Worm (Caenorhabditis elegans): ENCODE measurements around the gene gst-33.
A peak's percentile ranks its signal among the peaks of the same experiment; 100 is the strongest.

Gene gst-33

ce11 chrV:3486857-3487256, 18.5 kb upstream of the gst-33 start, which contains the start of gene srbc-32:
TSS of gene srbc-32 (minus strand) at chrV:3486957.
- TF ChIP-seq sea-2 (GFP tag; optimal IDR thresholded peaks at IDR 0.05), result no peak

DNA sequence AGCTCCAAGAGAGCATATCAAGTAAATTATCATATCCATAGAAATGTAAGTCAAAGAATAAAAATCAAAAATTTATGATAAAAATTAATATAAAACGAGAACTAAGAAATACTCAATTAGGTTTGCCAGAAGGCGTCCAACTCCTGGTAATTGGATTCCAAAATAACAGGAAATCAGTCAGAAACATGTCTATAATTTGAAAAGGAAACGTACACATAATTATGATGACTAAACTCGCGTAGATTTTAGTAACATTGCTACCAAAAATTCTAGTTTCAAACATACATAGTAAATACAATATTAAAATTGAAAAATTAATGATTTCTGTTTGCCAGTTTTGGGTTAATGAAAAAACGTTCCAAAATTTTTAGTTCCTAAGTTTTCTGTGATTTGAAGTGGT, 16.3 kb upstream of the gst-33 start, which contains the start of gene srbc-33:
Gene srbc-33, minus strand, starts transcription at position 101 of the 400 bp plus-strand sequence.
- TF ChIP-seq ceh-16 (tag; optimal IDR thresholded peaks at IDR 0.05) (no peak), lin-15B (tag; optimal IDR thresholded peaks at IDR 0.05) (no peak), mml-1 (tag; optimal IDR thresholded peaks at IDR 0.05) (no peak), hmg-11 (tag; optimal IDR thresholded peaks at IDR 0.05) (no peak), nhr-43 (tag; optimal IDR thresholded peaks at IDR 0.05; ENCODE audit: poor library complexity, severe bottlenecking) (no peak), ceh-28 (tag; optimal IDR thresholded peaks at IDR 0.05) (no peak), zag-1 (tag; optimal IDR thresholded peaks at IDR 0.05) (no peak), lsy-12 (tag; optimal IDR thresholded peaks at IDR 0.05) (no peak), elt-3 (tag; optimal IDR thresholded peaks at IDR 0.05) (no peak), aly-2 (tag; optimal IDR thresholded peaks at IDR 0.05) (no peak)

ce11 chrV:3482550-3483002, 14.2 kb upstream of the gst-33 start, which contains the start of gene lys-7:
TSS of gene lys-7 (minus strand) at chrV:3482600.
- TF ChIP-seq lin-15B (tag; optimal IDR thresholded peaks at IDR 0.05), result no peak
- peak; percentile 67 for TF ChIP-seq elt-2 (tag; optimal IDR thresholded peaks at IDR 0.05)
- TF ChIP-seq jun-1 (tag; optimal IDR thresholded peaks at IDR 0.05), result peak; percentile 23
- TF ChIP-seq pqm-1 (tag; optimal IDR thresholded peaks at IDR 0.05), result peak; percentile 2

DNA sequence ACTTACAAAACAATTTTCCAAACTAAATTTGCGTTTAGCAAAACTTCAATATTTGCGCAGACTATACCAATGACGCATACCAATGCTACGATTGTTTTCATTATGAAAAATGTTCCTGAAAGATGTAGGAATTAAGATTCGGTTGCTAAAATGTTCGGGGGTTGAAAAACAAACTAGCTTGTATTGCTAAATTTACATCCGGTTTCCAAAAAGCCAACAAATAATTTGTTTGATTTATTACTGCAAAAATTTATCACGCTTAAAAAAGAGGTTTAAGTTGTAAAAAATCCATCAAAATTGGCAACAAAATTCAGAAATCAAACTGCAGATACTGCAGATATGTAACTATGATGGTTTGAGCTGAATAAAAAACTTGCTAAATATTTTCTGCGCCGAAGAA, 12.0 kb upstream of the gst-33 start, which contains the start of gene srbc-30:
Gene srbc-30, minus strand, starts transcription at position 101 of the 400 bp plus-strand sequence.
- TF ChIP-seq nhr-23 (tag; optimal IDR thresholded peaks at IDR 0.05) (no peak), mdl-1 (tag; optimal IDR thresholded peaks at IDR 0.05) (no peak), pqm-1 (tag; optimal IDR thresholded peaks at IDR 0.05) (no peak)

- TF ChIP-seq ztf-11 (tag; optimal IDR thresholded peaks at IDR 0.05), result no peak
- TF ChIP-seq ceh-28 (tag; optimal IDR thresholded peaks at IDR 0.05), result no peak
- TF ChIP-seq zag-1 (tag; optimal IDR thresholded peaks at IDR 0.05), result no peak
- TF ChIP-seq aly-2 (tag; optimal IDR thresholded peaks at IDR 0.05), result no peak
These were observed 9.1 kb upstream of the gst-33 start, which contains the start of gene srbc-31 for ce11 chrV:3477496-3477895. TSS of gene srbc-31 (minus strand) at chrV:3477596.

DNA sequence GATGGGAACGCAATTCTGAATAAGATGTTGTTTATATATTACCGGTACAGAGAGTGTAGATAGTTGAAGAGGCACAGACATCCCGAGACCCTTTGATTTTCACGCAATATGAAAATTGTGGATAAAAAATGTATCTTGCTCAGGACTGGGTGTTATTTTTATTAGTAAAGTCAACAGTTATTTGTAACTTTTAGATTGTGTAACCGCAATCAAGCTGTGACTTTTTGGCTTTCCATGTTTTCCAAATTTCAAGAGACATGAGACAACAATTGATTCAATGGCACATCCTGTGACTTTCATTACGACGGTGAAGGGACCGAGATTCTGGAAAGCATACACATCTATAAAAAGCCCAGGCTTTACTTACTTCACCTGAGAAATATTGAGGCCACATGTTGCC, 7.9 kb upstream of the gst-33 start:
- TF ChIP-seq hmg-11 (tag; optimal IDR thresholded peaks at IDR 0.05) (no peak), elt-1 (tag; optimal IDR thresholded peaks at IDR 0.05) (no peak), nhr-12 (tag; optimal IDR thresholded peaks at IDR 0.05) (no peak), ceh-82 (tag; optimal IDR thresholded peaks at IDR 0.05) (no peak), ztf-4 (tag; optimal IDR thresholded peaks at IDR 0.05) (no peak), egl-5 (tag; optimal IDR thresholded peaks at IDR 0.05) (no peak), nhr-25 (tag; optimal IDR thresholded peaks at IDR 0.05) (no peak), aly-2 (tag; optimal IDR thresholded peaks at IDR 0.05) (no peak), lsy-12 (tag; optimal IDR thresholded peaks at IDR 0.05) (no peak), ZK546.5 (tag; optimal IDR thresholded peaks at IDR 0.05) (no peak), R02D3.7 (tag; optimal IDR thresholded peaks at IDR 0.05) (no peak)

- TF ChIP-seq ceh-16 (tag; optimal IDR thresholded peaks at IDR 0.05) (no peak), ztf-4 (tag; optimal IDR thresholded peaks at IDR 0.05) (no peak), pqm-1 (tag; optimal IDR thresholded peaks at IDR 0.05) (no peak)
These were observed 6.7 kb upstream of the gst-33 start, which contains the start of gene oac-2 for ce11 chrV:3475021-3475420. TSS of gene oac-2 (minus strand) at chrV:3475121.

- no peak for TF ChIP-seq nhr-43 (tag; optimal IDR thresholded peaks at IDR 0.05; ENCODE audit: poor library complexity, severe bottlenecking)
These were observed 2.4 kb upstream of the gst-33 start, which contains the start of gene srbc-29 for ce11 chrV:3470782-3471181. TSS of gene srbc-29 (minus strand) at chrV:3470882.

- no peak for TF ChIP-seq nhr-77 (tag; optimal IDR thresholded peaks at IDR 0.05)
- no peak for TF ChIP-seq lin-39 (tag; optimal IDR thresholded peaks at IDR 0.05)
- no peak for TF ChIP-seq lin-15B (tag; optimal IDR thresholded peaks at IDR 0.05)
- no peak for TF ChIP-seq jun-1 (tag; optimal IDR thresholded peaks at IDR 0.05)
- TF ChIP-seq egl-5 (tag; optimal IDR thresholded peaks at IDR 0.05), result no peak
- TF ChIP-seq nhr-28 (tag; optimal IDR thresholded peaks at IDR 0.05), result no peak
- TF ChIP-seq fos-1 (tag; optimal IDR thresholded peaks at IDR 0.05), result no peak
- TF ChIP-seq hmg-11 (tag; optimal IDR thresholded peaks at IDR 0.05), result no peak
- TF ChIP-seq daf-12 (tag; optimal IDR thresholded peaks at IDR 0.05), result no peak
- no peak for TF ChIP-seq zag-1 (tag; optimal IDR thresholded peaks at IDR 0.05)
- no peak for TF ChIP-seq fkh-10 (GFP tag; optimal IDR thresholded peaks at IDR 0.05)
- TF ChIP-seq ama-1 (optimal IDR thresholded peaks at IDR 0.05), result no peak
- TF ChIP-seq aly-2 (tag; optimal IDR thresholded peaks at IDR 0.05), result no peak
- TF ChIP-seq pqm-1 (tag; optimal IDR thresholded peaks at IDR 0.05), result no peak
- no peak for TF ChIP-seq sea-2 (GFP tag; optimal IDR thresholded peaks at IDR 0.05)
These were observed 3.5 kb downstream of the gst-33 start for ce11 chrV:3464897-3465296.
